Worm (Caenorhabditis elegans) whole organism, mixed stage, embryonic: ENCODE results near the gene F19B10.5.

Source experiments
- M03D4.4 ChIP-seq: sonication (generic microtip); optimal IDR thresholded peaks from 2 replicates; lab custom pipeline; 2017; ENCODE audit warnings: mild to moderate bottlenecking, missing genetic modification characterization, missing compliant biosample characterization
- bed-3 ChIP-seq: fragments of 200-800 bp; sonication (Bioruptor generic); optimal IDR thresholded peaks from 3 replicates; lab custom pipeline; 2018; ENCODE audit warnings: mild to moderate bottlenecking, missing genetic modification characterization, moderate library complexity, missing compliant biosample characterization
- blmp-1 ChIP-seq: fragments of 150-350 bp; optimal IDR thresholded peaks from 2 replicates; lab custom pipeline; 2014; ENCODE audit warnings: missing biosample characterization, missing genetic modification characterization
- ceh-83 ChIP-seq: fragments of 200-800 bp; sonication (Bioruptor generic); optimal IDR thresholded peaks from 2 replicates; lab custom pipeline; 2018; ENCODE audit warnings: mild to moderate bottlenecking, missing genetic modification characterization, missing compliant biosample characterization
- ces-1 ChIP-seq: fragments of 150-350 bp; optimal IDR thresholded peaks from 2 replicates; lab custom pipeline; 2014; ENCODE audit warnings: missing biosample characterization, missing genetic modification reagents, missing genetic modification characterization
- cnd-1 ChIP-seq: fragments of 200-800 bp; sonication (Bioruptor generic); optimal IDR thresholded peaks from 2 replicates; lab custom pipeline; 2018; ENCODE audit warnings: mild to moderate bottlenecking, missing genetic modification characterization, missing compliant biosample characterization
- drap-1 ChIP-seq: fragments of 200-800 bp; sonication (Bioruptor generic); optimal IDR thresholded peaks from 3 replicates; lab custom pipeline; 2018; ENCODE audit warnings: mild to moderate bottlenecking, missing genetic modification characterization, missing compliant biosample characterization
- flh-1 ChIP-seq: fragments of 200-800 bp; sonication (Bioruptor generic); optimal IDR thresholded peaks from 2 replicates; lab custom pipeline; 2018; ENCODE audit warnings: mild to moderate bottlenecking, missing genetic modification characterization, moderate library complexity, missing compliant biosample characterization
- lsy-2 ChIP-seq: fragments of 150-350 bp; optimal IDR thresholded peaks from 2 replicates; lab custom pipeline; 2014; ENCODE audit warnings: missing biosample characterization, missing genetic modification characterization
- mab-5 ChIP-seq: fragments of 150-350 bp; optimal IDR thresholded peaks from 2 replicates; lab custom pipeline; 2014; ENCODE audit warnings: missing biosample characterization, missing genetic modification characterization
- nhr-237 ChIP-seq: fragments of 150-350 bp; optimal IDR thresholded peaks from 2 replicates; lab custom pipeline; 2014; ENCODE audit warnings: missing biosample characterization, missing genetic modification characterization
- nhr-28 ChIP-seq: fragments of 150-350 bp; optimal IDR thresholded peaks from 2 replicates; lab custom pipeline; 2014; ENCODE audit warnings: missing biosample characterization, missing genetic modification characterization
- snpc-4 ChIP-seq: fragments of 150-350 bp; optimal IDR thresholded peaks from 2 replicates; lab custom pipeline; 2014; ENCODE audit warnings: missing biosample characterization, missing genetic modification characterization
- sptf-1 ChIP-seq: sonication (generic microtip); optimal IDR thresholded peaks from 2 replicates; lab custom pipeline; 2017; ENCODE audit warnings: mild to moderate bottlenecking, missing genetic modification characterization, moderate library complexity, missing compliant biosample characterization
- tbx-8 ChIP-seq: fragments of 200-800 bp; sonication (Bioruptor generic); optimal IDR thresholded peaks from 2 replicates; lab custom pipeline; 2018; ENCODE audit warnings: mild to moderate bottlenecking, missing genetic modification characterization, moderate library complexity, missing compliant biosample characterization
- unc-39 ChIP-seq: fragments of 150-350 bp; optimal IDR thresholded peaks from 2 replicates; lab custom pipeline; 2014; ENCODE audit warnings: missing biosample characterization, missing genetic modification characterization
- zip-8 ChIP-seq: fragments of 150-350 bp; optimal IDR thresholded peaks from 2 replicates; lab custom pipeline; 2014; ENCODE audit warnings: missing biosample characterization, missing genetic modification characterization
- ztf-11 ChIP-seq: fragments of 150-350 bp; optimal IDR thresholded peaks from 2 replicates; lab custom pipeline; 2014; ENCODE audit warnings: missing biosample characterization, missing genetic modification characterization

The F19B10.5 gene

ce11 chrII:3699591-3699990 is 44.1 kb downstream of the F19B10.5 start, which contains the start of gene srx-104:
TSS of gene srx-104 (minus strand) at chrII:3699691.
- TF ChIP-seq drap-1 (GFP tag; lab: Kevin White, UChicago), result no peak
- TF ChIP-seq mab-5, result no peak

ce11 chrII:3701305-3701704 is 45.8 kb downstream of the F19B10.5 start, which contains the start of gene srx-105:
TSS of gene srx-105 (minus strand) at chrII:3701405.
- TF ChIP-seq flh-1 (GFP tag; lab: Kevin White, UChicago), result no peak
- TF ChIP-seq mab-5, result no peak
- no peak for TF ChIP-seq sptf-1 (tag; lab: Kevin White, UChicago)
- TF ChIP-seq cnd-1 (tag; lab: Kevin White, UChicago), result no peak
- TF ChIP-seq nhr-28, result no peak
- TF ChIP-seq ceh-83 (GFP tag; lab: Kevin White, UChicago), result no peak
- TF ChIP-seq tbx-8, result no peak
- no peak for TF ChIP-seq blmp-1 (tag; lab: Kevin White, UChicago)
- no peak for TF ChIP-seq lsy-2 (tag; lab: Kevin White, UChicago)
- TF ChIP-seq ztf-11 (tag; lab: Kevin White, UChicago), result no peak
- TF ChIP-seq unc-39 (tag; lab: Kevin White, UChicago), result no peak
- TF ChIP-seq, all 35 proteins: peak for 0

- TF ChIP-seq M03D4.4 (tag; lab: Kevin White, UChicago) (no peak), zip-8 (no peak), snpc-4 (no peak), sptf-1 (tag; lab: Kevin White, UChicago) (no peak), tbx-8 (no peak), nhr-237 (tag; lab: Kevin White, UChicago) (no peak), bed-3 (no peak), ceh-83 (GFP tag; lab: Kevin White, UChicago) (no peak), ces-1 (GFP tag; lab: Kevin White, UChicago) (no peak), flh-1 (GFP tag; lab: Kevin White, UChicago) (no peak)
Measured at ce11 chrII:3705320-3705719, 49.8 kb downstream of the F19B10.5 start, which contains the start of gene srx-108. TSS of gene srx-108 (plus strand) at chrII:3705620.
